Fruit fly (Drosophila melanogaster) Kc167 (cell line): ENCODE results near the gene CG13097.

Source experiments
- Myc ChIP-seq: fragments of >200 bp; optimal IDR thresholded peaks from 2 replicates; lab custom pipeline; 2017; ENCODE audit warnings: missing external identifiers
- Sin3A ChIP-seq: fragments of >200 bp; optimal IDR thresholded peaks from 2 replicates; lab custom pipeline; 2018; ENCODE audit warnings: missing external identifiers
- h ChIP-seq: fragments of >200 bp; optimal IDR thresholded peaks from 3 replicates; lab custom pipeline; 2018; ENCODE audit warnings: missing external identifiers
- insv ChIP-seq: fragments of >200 bp; optimal IDR thresholded peaks from 3 replicates; lab custom pipeline; 2018; ENCODE audit warnings: missing external identifiers
- psq ChIP-seq: fragments of >200 bp; optimal IDR thresholded peaks from 2 replicates; lab custom pipeline; 2017; ENCODE audit warnings: missing external identifiers
- ttk ChIP-seq: sonication (Bioruptor generic); optimal IDR thresholded peaks from 2 replicates; lab custom pipeline; 2017; ENCODE audit warnings: missing external identifiers

The CG13097 gene

dm6 chr2L:8541469-8542233 lies 27.0 kb upstream of the CG13097 start, which contains the start of gene Sema1a:
Sema1a (plus strand) TSS chr2L:8542147.
- TF ChIP-seq ttk: no peak

- TF ChIP-seq h (no peak), Sin3A (lab: Kevin White, UChicago) (no peak), insv (no peak), psq (lab: Kevin White, UChicago) (no peak), Myc (no peak), ttk (no peak)
Observed at dm6 chr2L:8538449-8539050, 23.9 kb upstream of the CG13097 start.

dm6 chr2L:8535394-8536176 lies 20.9 kb upstream of the CG13097 start:
- no peak for TF ChIP-seq Sin3A (lab: Kevin White, UChicago)
- TF ChIP-seq psq (lab: Kevin White, UChicago): no peak
- no peak for TF ChIP-seq insv
- no peak for TF ChIP-seq ttk
- TF ChIP-seq Myc: no peak
- TF ChIP-seq h: no peak

dm6 chr2L:8534515-8535295 lies 20.0 kb upstream of the CG13097 start:
- TF ChIP-seq Myc: no peak
- TF ChIP-seq psq (lab: Kevin White, UChicago): no peak
- no peak for TF ChIP-seq Sin3A (lab: Kevin White, UChicago)
- TF ChIP-seq insv: no peak
- TF ChIP-seq h: no peak
- TF ChIP-seq ttk: no peak

dm6 chr2L:8534118-8534514 lies 19.4 kb upstream of the CG13097 start:
- no peak for TF ChIP-seq ttk
- TF ChIP-seq insv: no peak
- no peak for TF ChIP-seq psq (lab: Kevin White, UChicago)
- no peak for TF ChIP-seq Sin3A (lab: Kevin White, UChicago)
- TF ChIP-seq h: no peak
- no peak for TF ChIP-seq Myc

dm6 chr2L:8533632-8534031 lies 19.0 kb upstream of the CG13097 start:
- TF ChIP-seq insv: no peak
- TF ChIP-seq ttk: no peak
- no peak for TF ChIP-seq Myc
- no peak for TF ChIP-seq h
- no peak for TF ChIP-seq psq (lab: Kevin White, UChicago)
- no peak for TF ChIP-seq Sin3A (lab: Kevin White, UChicago)

- TF ChIP-seq Sin3A (lab: Kevin White, UChicago) (no peak), Myc (no peak), ttk (no peak), h (no peak), insv (no peak), psq (lab: Kevin White, UChicago) (no peak)
Observed at dm6 chr2L:8532790-8533189, 18.1 kb upstream of the CG13097 start.

dm6 chr2L:8530189-8530588 lies 15.5 kb upstream of the CG13097 start:
- TF ChIP-seq psq (lab: Kevin White, UChicago) (no peak), Sin3A (lab: Kevin White, UChicago) (no peak), Myc (no peak), h (no peak), insv (no peak), ttk (no peak)

- no peak for TF ChIP-seq ttk
- TF ChIP-seq Myc: no peak
- TF ChIP-seq psq (lab: Kevin White, UChicago): no peak
- no peak for TF ChIP-seq h
- TF ChIP-seq Sin3A (lab: Kevin White, UChicago): no peak
- no peak for TF ChIP-seq insv
Observed at dm6 chr2L:8528951-8529430, 14.3 kb upstream of the CG13097 start, which contains the start of gene CG17834. CG17834 (plus strand) TSS chr2L:8529141.

- TF ChIP-seq insv: no peak
Observed at dm6 chr2L:8528318-8528717, 13.7 kb upstream of the CG13097 start, which contains the start of the genes lmgA and lmgB. lmgA (minus strand) TSS chr2L:8528618. lmgB (minus strand) TSS chr2L:8528618.

dm6 chr2L:8525000-8525399 lies 10.3 kb upstream of the CG13097 start:
- no peak for TF ChIP-seq ttk
- no peak for TF ChIP-seq Myc

dm6 chr2L:8522781-8523180 lies 8.1 kb upstream of the CG13097 start:
- no peak for TF ChIP-seq insv
- no peak for TF ChIP-seq Sin3A (lab: Kevin White, UChicago)
- TF ChIP-seq Myc: no peak
- TF ChIP-seq ttk: no peak
- no peak for TF ChIP-seq h
- no peak for TF ChIP-seq psq (lab: Kevin White, UChicago)
